Fruit fly (Drosophila melanogaster) whole organism, embryonic: ENCODE data around the gene alpha4GT2.

Experiments
- Ada2b ChIP-seq: fragments of 200-800 bp; sonication (Bioruptor generic); IDR thresholded peaks from 2 replicates; pipeline ENCODE4 v1.3.6; 2022; ENCODE audit warnings: missing biosample characterization, missing genetic modification characterization
- Aef1 ChIP-seq: fragments of 200-800 bp; sonication (Bioruptor generic); IDR thresholded peaks from 3 replicates; pipeline ENCODE4 v1.3.6; 2022; ENCODE audit warnings: missing biosample characterization, missing genetic modification characterization
- B-H1 ChIP-seq: fragments of 200-800 bp; sonication (Bioruptor generic); IDR thresholded peaks from 3 replicates; pipeline ENCODE4 v1.3.6; 2022; ENCODE audit warnings: missing biosample characterization, missing genetic modification characterization
- CG12071 ChIP-seq: fragments of 200-800 bp; sonication (Bioruptor generic); optimal IDR thresholded peaks from 3 replicates; lab custom pipeline; 2018; ENCODE audit warnings: missing biosample characterization, mild to moderate bottlenecking, missing genetic modification characterization
- CG12299 ChIP-seq: fragments of 200-800 bp; sonication (Bioruptor generic); optimal IDR thresholded peaks from 2 replicates; lab custom pipeline; 2018; ENCODE audit warnings: missing biosample characterization, mild to moderate bottlenecking, missing genetic modification characterization
- CG12744 ChIP-seq: fragments of 200-800 bp; sonication (Bioruptor generic); optimal IDR thresholded peaks from 2 replicates; lab custom pipeline; 2016; ENCODE audit warnings: missing biosample characterization, missing genetic modification characterization
- CG12942 ChIP-seq: fragments of 200-800 bp; sonication (Bioruptor generic); optimal IDR thresholded peaks from 3 replicates; lab custom pipeline; 2016; ENCODE audit warnings: missing biosample characterization, missing genetic modification characterization
- CG16779 ChIP-seq: fragments of 200-800 bp; sonication (Bioruptor generic); IDR thresholded peaks from 2 replicates; pipeline ENCODE4 v1.3.6; 2022; ENCODE audit warnings: missing biosample characterization, missing genetic modification characterization
- CG17385 ChIP-seq: fragments of 200-800 bp; sonication (Bioruptor generic); optimal IDR thresholded peaks from 3 replicates; lab custom pipeline; 2018; ENCODE audit warnings: missing biosample characterization, mild to moderate bottlenecking, missing genetic modification characterization
- CG18011 ChIP-seq: fragments of 200-800 bp; sonication (Bioruptor generic); optimal IDR thresholded peaks from 2 replicates; lab custom pipeline; 2017; ENCODE audit warnings: missing biosample characterization, missing genetic modification characterization, mild to moderate bottlenecking, moderate library complexity, missing genotype
- CG18619 ChIP-seq: fragments of 200-800 bp; sonication (Bioruptor generic); optimal IDR thresholded peaks from 3 replicates; lab custom pipeline; 2017; ENCODE audit warnings: missing biosample characterization, mild to moderate bottlenecking, missing genetic modification characterization
- CG3847 ChIP-seq: fragments of 200-800 bp; sonication (Bioruptor generic); IDR thresholded peaks from 2 replicates; pipeline ENCODE4 v1.3.6; 2022; ENCODE audit warnings: missing biosample characterization, missing genetic modification characterization
- CG4328 ChIP-seq: fragments of 200-800 bp; sonication (Bioruptor generic); optimal IDR thresholded peaks from 3 replicates; lab custom pipeline; 2017; ENCODE audit warnings: missing biosample characterization, missing genetic modification reagents, missing genetic modification characterization
- CG4617 ChIP-seq: fragments of 200-800 bp; sonication (Bioruptor generic); optimal IDR thresholded peaks from 3 replicates; lab custom pipeline; 2016; ENCODE audit warnings: missing biosample characterization, missing genetic modification characterization, borderline replicate concordance
- CG4730 ChIP-seq: fragments of 200-800 bp; sonication (Bioruptor generic); IDR thresholded peaks from 2 replicates; pipeline ENCODE4 v1.3.6; 2022; ENCODE audit warnings: missing biosample characterization, missing genetic modification characterization
- CG6765 ChIP-seq: fragments of 200-800 bp; sonication (Bioruptor generic); optimal IDR thresholded peaks from 3 replicates; lab custom pipeline; 2017; ENCODE audit warnings: missing biosample characterization, mild to moderate bottlenecking, missing genetic modification characterization
- CG7357 ChIP-seq: fragments of 200-800 bp; sonication (Bioruptor generic); IDR thresholded peaks from 3 replicates; pipeline ENCODE4 v1.3.6; 2022; ENCODE audit warnings: missing biosample characterization, missing genetic modification characterization
- CG7928 ChIP-seq: fragments of 200-800 bp; sonication (Bioruptor generic); optimal IDR thresholded peaks from 2 replicates; lab custom pipeline; 2017; ENCODE audit warnings: missing biosample characterization, mild to moderate bottlenecking, missing genetic modification characterization
- CG7963 ChIP-seq: fragments of 200-800 bp; sonication (Bioruptor generic); IDR thresholded peaks from 3 replicates; pipeline ENCODE4 v1.3.6; 2022; ENCODE audit warnings: missing biosample characterization, missing genetic modification characterization; ENCODE audit not compliant: partially characterized antibody
- CG9727 ChIP-seq: fragments of 200-800 bp; sonication (Bioruptor generic); optimal IDR thresholded peaks from 3 replicates; lab custom pipeline; 2017; ENCODE audit warnings: missing biosample characterization, mild to moderate bottlenecking, missing genetic modification characterization
- CG9876 ChIP-seq: fragments of 200-800 bp; sonication (Bioruptor generic); optimal IDR thresholded peaks from 2 replicates; lab custom pipeline; 2016; ENCODE audit warnings: missing biosample characterization, missing genetic modification characterization
- CHES-1-like ChIP-seq: fragments of 200-800 bp; sonication (Bioruptor generic); optimal IDR thresholded peaks from 2 replicates; lab custom pipeline; 2016; ENCODE audit warnings: missing biosample characterization, missing genetic modification characterization
- D ChIP-seq, 2 experiments: fragments of 200-800 bp in 1 of 2; fragments of >200 bp in 1 of 2; sonication (Bioruptor generic) in 1 of 2; optimal IDR thresholded peaks; 2 replicates in 1 of 2; 3 replicates in 1 of 2; lab custom pipeline; 2017; ENCODE audit warnings: mild to moderate bottlenecking in 1 of 2, missing biosample characterization in 1 of 2, missing genetic modification characterization in 1 of 2, missing genetic modification reagents in 1 of 2
- Drgx ChIP-seq: fragments of 200-800 bp; sonication (Bioruptor generic); IDR thresholded peaks from 2 replicates; pipeline ENCODE4 v1.3.6; 2022; ENCODE audit warnings: missing biosample characterization, missing genetic modification characterization
- E2f2 ChIP-seq: fragments of 200-800 bp; sonication (Bioruptor generic); IDR thresholded peaks from 2 replicates; pipeline ENCODE4 v1.3.6; 2022; ENCODE audit warnings: missing biosample characterization, missing genetic modification characterization
- MBD-R2 ChIP-seq: fragments of 200-800 bp; sonication (Bioruptor generic); IDR thresholded peaks from 2 replicates; pipeline ENCODE4 v1.3.6; 2022; ENCODE audit warnings: missing biosample characterization, missing genetic modification characterization
- MESR4 ChIP-seq: fragments of 200-800 bp; sonication (Bioruptor generic); optimal IDR thresholded peaks from 2 replicates; lab custom pipeline; 2018; ENCODE audit warnings: missing biosample characterization, mild to moderate bottlenecking, missing genetic modification characterization, moderate library complexity
- Mes4 ChIP-seq: fragments of 200-800 bp; sonication (Bioruptor generic); optimal IDR thresholded peaks from 2 replicates; lab custom pipeline; 2016; ENCODE audit warnings: missing biosample characterization, missing genetic modification characterization
- Myb ChIP-seq: fragments of 200-800 bp; sonication (Bioruptor generic); optimal IDR thresholded peaks from 2 replicates; lab custom pipeline; 2016; ENCODE audit warnings: missing biosample characterization, missing genetic modification characterization
- Oli ChIP-seq: fragments of 200-800 bp; sonication (Bioruptor generic); optimal IDR thresholded peaks from 2 replicates; lab custom pipeline; 2018; ENCODE audit warnings: missing biosample characterization, mild to moderate bottlenecking, missing genetic modification characterization, moderate library complexity
- Pdp1 ChIP-seq, 2 experiments: fragments of 200-800 bp; sonication (Bioruptor generic); optimal IDR thresholded peaks; 3 replicates each; lab custom pipeline; 2016; ENCODE audit warnings: missing biosample characterization in 2 of 2, missing genetic modification characterization in 2 of 2, mild to moderate bottlenecking in 1 of 2, moderate library complexity in 1 of 2
- Ravus ChIP-seq: fragments of 200-800 bp; sonication (Bioruptor generic); IDR thresholded peaks from 2 replicates; pipeline ENCODE4 v1.3.6; 2022; ENCODE audit warnings: missing biosample characterization, missing genetic modification characterization
- TFAM ChIP-seq: fragments of 200-800 bp; sonication (Bioruptor generic); optimal IDR thresholded peaks from 2 replicates; lab custom pipeline; 2017; ENCODE audit warnings: missing biosample characterization, missing genetic modification characterization, inconsistent platforms
- Trl ChIP-seq, 3 experiments: fragments of >200 bp in 2 of 3; fragments of 200-800 bp in 1 of 3; sonication (Bioruptor generic) in 1 of 3; optimal IDR thresholded peaks; 2 replicates in 1 of 3; 3 replicates in 2 of 3; lab custom pipeline; 2016 to 2017; ENCODE audit warnings: missing biosample characterization in 1 of 3, missing genetic modification characterization in 1 of 3
- chm ChIP-seq: fragments of 200-800 bp; sonication (Bioruptor generic); IDR thresholded peaks from 2 replicates; pipeline ENCODE4 v1.3.6; 2022; ENCODE audit warnings: missing biosample characterization, missing genetic modification characterization
- ftz-f1 ChIP-seq: fragments of 200-800 bp; sonication (Bioruptor generic); optimal IDR thresholded peaks from 2 replicates; lab custom pipeline; 2016; ENCODE audit warnings: missing biosample characterization, missing genetic modification characterization
- gsb ChIP-seq: fragments of 200-800 bp; sonication (Bioruptor generic); IDR thresholded peaks from 2 replicates; pipeline ENCODE4 v1.3.6; 2022; ENCODE audit warnings: missing biosample characterization, missing genetic modification characterization
- hth ChIP-seq: fragments of >200 bp; optimal IDR thresholded peaks from 2 replicates; lab custom pipeline; 2017; ENCODE audit warnings: inconsistent platforms
- jing ChIP-seq: fragments of 200-800 bp; sonication (Bioruptor generic); optimal IDR thresholded peaks from 2 replicates; lab custom pipeline; 2018; ENCODE audit warnings: missing biosample characterization, mild to moderate bottlenecking, missing genetic modification characterization
- kni ChIP-seq: fragments of 200-800 bp; sonication (Bioruptor generic); optimal IDR thresholded peaks from 3 replicates; lab custom pipeline; 2017; ENCODE audit warnings: mild to moderate bottlenecking, missing biosample characterization, missing genetic modification reagents, missing genetic modification characterization
- lab ChIP-seq: fragments of 200-800 bp; sonication (Bioruptor generic); optimal IDR thresholded peaks from 3 replicates; lab custom pipeline; 2017; ENCODE audit warnings: missing biosample characterization, missing genetic modification characterization, mild to moderate bottlenecking, moderate library complexity, missing genetic modification reagents
- nerfin-1 ChIP-seq: fragments of 200-800 bp; sonication (Bioruptor generic); optimal IDR thresholded peaks from 3 replicates; lab custom pipeline; 2019; ENCODE audit warnings: missing biosample characterization, mild to moderate bottlenecking, missing genetic modification characterization, moderate library complexity
- p53 ChIP-seq: fragments of 200-800 bp; sonication (Bioruptor generic); optimal IDR thresholded peaks from 2 replicates; lab custom pipeline; 2016; ENCODE audit warnings: missing biosample characterization, missing genetic modification characterization
- sc ChIP-seq, 3 experiments: fragments of >200 bp in 2 of 3; fragments of 200-800 bp in 1 of 3; sonication (Bioruptor generic) in 1 of 3; optimal IDR thresholded peaks; 2 replicates in 2 of 3; 3 replicates in 1 of 3; lab custom pipeline; 2017; ENCODE audit warnings: mild to moderate bottlenecking in 1 of 3, missing biosample characterization in 1 of 3, missing genetic modification characterization in 1 of 3, missing genetic modification reagents in 1 of 3
- trem ChIP-seq: fragments of 200-800 bp; optimal IDR thresholded peaks from 3 replicates; lab custom pipeline; 2019; ENCODE audit warnings: missing biosample characterization, mild to moderate bottlenecking, missing genetic modification characterization, moderate library complexity
- ttk ChIP-seq: fragments of 200-800 bp; sonication (Bioruptor generic); IDR thresholded peaks from 2 replicates; pipeline ENCODE4 v2.1.2; 2022; ENCODE audit warnings: missing biosample characterization, missing genetic modification characterization
- twi ChIP-seq: fragments of 200-800 bp; optimal IDR thresholded peaks from 2 replicates; lab custom pipeline; 2019; ENCODE audit warnings: missing biosample characterization, mild to moderate bottlenecking, missing genetic modification characterization, moderate library complexity
- zen ChIP-seq: fragments of 200-800 bp; sonication (Bioruptor generic); optimal IDR thresholded peaks from 3 replicates; lab custom pipeline; 2018; ENCODE audit warnings: missing biosample characterization, mild to moderate bottlenecking, missing genetic modification characterization, moderate library complexity

Gene alpha4GT2

DNA sequence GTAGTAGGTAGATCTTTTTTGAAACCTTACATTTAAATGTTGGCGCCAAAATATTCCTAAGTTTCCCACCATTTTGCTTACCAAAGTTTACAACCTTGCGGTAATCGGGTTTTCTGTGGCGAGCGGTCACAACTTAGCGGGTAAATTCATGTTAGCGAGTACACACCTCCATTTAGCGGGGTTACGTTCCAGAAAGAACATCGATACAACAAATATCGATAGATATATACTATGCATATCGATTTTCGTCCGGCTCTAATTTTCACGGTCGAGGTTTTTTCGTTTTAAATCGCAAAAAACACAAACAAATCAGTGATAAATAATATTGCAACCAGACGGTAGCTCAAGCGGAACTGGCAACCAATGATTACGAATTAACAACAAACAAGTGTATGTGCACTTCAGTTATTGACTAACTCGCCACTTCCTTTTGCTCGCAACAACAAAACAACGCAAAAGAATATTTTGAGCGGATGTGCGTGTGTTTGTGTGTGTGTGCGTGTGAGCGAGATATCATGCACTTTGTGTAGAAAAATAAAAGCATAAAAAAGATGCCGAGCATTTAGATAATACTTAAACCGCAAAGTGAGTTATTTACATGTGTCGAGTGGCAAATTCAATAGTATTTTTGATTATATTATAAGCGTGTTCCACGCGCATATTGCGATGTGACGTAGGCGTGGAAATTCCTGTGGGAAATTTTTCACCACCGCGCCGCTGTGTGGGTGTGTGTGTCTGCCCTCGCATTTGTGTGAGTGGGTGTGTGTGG lies 56.5 kb downstream of the alpha4GT2 start, which contains the start of gene Lnk (continued):
- TF ChIP-seq CG7357 (GFP tag; lab: Robert Waterston, UW) (no peak), TFAM (GFP tag; lab: Kevin White, UChicago) (no peak), MESR4 (GFP tag; lab: Kevin White, UChicago) (peak; percentile 95), twi (no peak), D (optimal IDR thresholded peaks at IDR 0.05; lab: Kevin White, UChicago) (no peak), D (GFP tag; optimal IDR thresholded peaks at IDR 0.05; lab: Kevin White, UChicago) (no peak), CG9727 (peak; percentile 4), zen (tag; lab: Kevin White, UChicago) (peak; percentile 30), chm (GFP tag; lab: Robert Waterston, UW) (no peak), lab (GFP tag; lab: Kevin White, UChicago) (no peak), CG4730 (GFP tag; lab: Robert Waterston, UW) (no peak), Drgx (GFP tag; lab: Robert Waterston, UW) (peak; percentile 31; the same call in 1 of the 2 replicates), Mes4 (GFP tag; lab: Kevin White, UChicago) (no peak), CG7963 (GFP tag; lab: Robert Waterston, UW) (peak; percentile 87), CG12942 (GFP tag; lab: Kevin White, UChicago) (no peak), kni (GFP tag; lab: Kevin White, UChicago) (peak; percentile 45), ttk (no peak), hth (lab: Kevin White, UChicago) (no peak), CG12071 (GFP tag; lab: Kevin White, UChicago) (no peak), Ravus (GFP tag; lab: Robert Waterston, UW) (no peak), Trl (optimal IDR thresholded peaks at IDR 0.05; lab: Kevin White, UChicago) (no peak), Trl (GFP tag; optimal IDR thresholded peaks at IDR 0.05; lab: Kevin White, UChicago) (no peak), CG3847 (GFP tag; lab: Robert Waterston, UW) (peak; percentile 55), CG7928 (GFP tag; lab: Kevin White, UChicago) (no peak), p53 (peak; percentile 2), CG9876 (GFP tag; lab: Kevin White, UChicago) (no peak), sc (optimal IDR thresholded peaks at IDR 0.05; lab: Kevin White, UChicago) (no peak), sc (GFP tag; optimal IDR thresholded peaks at IDR 0.05; lab: Kevin White, UChicago) (no peak), CG12744 (no peak), E2f2 (GFP tag; lab: Robert Waterston, UW) (peak; percentile 98), Ada2b (GFP tag; lab: Robert Waterston, UW) (no peak), Pdp1 (GFP tag; optimal IDR thresholded peaks at IDR 0.05; lab: Kevin White, UChicago) (no peak), CG17385 (no peak), jing (GFP tag; lab: Kevin White, UChicago) (no peak), CG18011 (GFP tag; lab: Kevin White, UChicago) (no peak), gsb (no peak), CG6765 (GFP tag; lab: Kevin White, UChicago) (no peak), CG12299 (no peak), nerfin-1 (tag; lab: Kevin White, UChicago) (peak; percentile 92), CG16779 (GFP tag; lab: Robert Waterston, UW) (no peak), CG4328 (GFP tag; lab: Kevin White, UChicago) (peak; percentile 14), CHES-1-like (GFP tag; lab: Kevin White, UChicago) (peak; percentile 15), CG18619 (GFP tag; lab: Kevin White, UChicago) (no peak), Oli (no peak), MBD-R2 (GFP tag; lab: Robert Waterston, UW) (no peak; the same call in 1 of the 2 replicates), Myb (GFP tag; lab: Kevin White, UChicago) (peak; percentile 47), trem (tag; lab: Kevin White, UChicago) (peak; percentile 75), Aef1 (peak; percentile 60; the same call in 2 of the 3 replicates), CG4617 (peak; percentile 87), B-H1 (GFP tag; lab: Robert Waterston, UW) (no peak), ftz-f1 (GFP tag; lab: Kevin White, UChicago) (no peak)
